Fruit fly (Drosophila melanogaster) whole organism, embryonic: ENCODE results near the gene Sec61alpha.

Experiments used
- Asciz ChIP-seq: fragments of 200-800 bp; sonication (Bioruptor generic); optimal IDR thresholded peaks from 2 replicates; lab custom pipeline; 2017; ENCODE audit warnings: missing biosample characterization, mild to moderate bottlenecking, missing genetic modification characterization, missing genetic modification reagents
- B-H1 ChIP-seq: fragments of 200-800 bp; sonication (Bioruptor generic); IDR thresholded peaks from 3 replicates; pipeline ENCODE4 v1.3.6; 2022; ENCODE audit warnings: missing biosample characterization, missing genetic modification characterization
- CG10321 ChIP-seq: fragments of 200-800 bp; sonication (Bioruptor generic); IDR thresholded peaks from 2 replicates; pipeline ENCODE4 v1.3.6; 2022; ENCODE audit warnings: missing biosample characterization, missing genetic modification characterization
- CG11560 ChIP-seq: fragments of 200-800 bp; sonication (Bioruptor generic); IDR thresholded peaks from 3 replicates; pipeline ENCODE4 v1.3.6; 2022; ENCODE audit warnings: missing biosample characterization, missing genetic modification characterization
- CG12744 ChIP-seq: fragments of 200-800 bp; sonication (Bioruptor generic); optimal IDR thresholded peaks from 2 replicates; lab custom pipeline; 2016; ENCODE audit warnings: missing biosample characterization, missing genetic modification characterization
- CG14014 ChIP-seq: fragments of 200-800 bp; sonication (Bioruptor generic); IDR thresholded peaks from 2 replicates; pipeline ENCODE4 v1.3.6; 2022; ENCODE audit warnings: missing biosample characterization, missing genetic modification characterization
- CG15269 ChIP-seq: fragments of 200-800 bp; sonication (Bioruptor generic); optimal IDR thresholded peaks from 2 replicates; lab custom pipeline; 2018; ENCODE audit warnings: missing biosample characterization, mild to moderate bottlenecking, missing genetic modification characterization, moderate library complexity
- CG1603 ChIP-seq: fragments of 200-800 bp; sonication (Bioruptor generic); optimal IDR thresholded peaks from 2 replicates; lab custom pipeline; 2019; ENCODE audit warnings: missing biosample characterization, mild to moderate bottlenecking, missing genetic modification characterization, moderate library complexity
- CG17186 ChIP-seq: fragments of 200-800 bp; sonication (Bioruptor generic); optimal IDR thresholded peaks from 3 replicates; lab custom pipeline; 2017; ENCODE audit warnings: missing biosample characterization, missing genetic modification reagents, missing genetic modification characterization
- CG17361 ChIP-seq: fragments of 200-800 bp; sonication (Bioruptor generic); IDR thresholded peaks from 3 replicates; pipeline ENCODE4 v1.3.6; 2022; ENCODE audit warnings: missing biosample characterization, missing genetic modification characterization
- CG17568 ChIP-seq: fragments of 200-800 bp; sonication (Bioruptor generic); optimal IDR thresholded peaks from 2 replicates; lab custom pipeline; 2018; ENCODE audit warnings: missing biosample characterization, mild to moderate bottlenecking, missing genetic modification characterization, moderate library complexity
- CG18011 ChIP-seq: fragments of 200-800 bp; sonication (Bioruptor generic); optimal IDR thresholded peaks from 2 replicates; lab custom pipeline; 2017; ENCODE audit warnings: missing biosample characterization, missing genetic modification characterization, mild to moderate bottlenecking, moderate library complexity, missing genotype
- CG18262 ChIP-seq: fragments of 200-800 bp; optimal IDR thresholded peaks from 3 replicates; lab custom pipeline; 2019; ENCODE audit warnings: missing biosample characterization, mild to moderate bottlenecking, missing genetic modification characterization, moderate library complexity
- CG30403 ChIP-seq: fragments of 200-800 bp; sonication (Bioruptor generic); optimal IDR thresholded peaks from 3 replicates; lab custom pipeline; 2016; ENCODE audit warnings: missing biosample characterization, missing genetic modification characterization
- CG31365 ChIP-seq: fragments of 200-800 bp; sonication (Bioruptor generic); optimal IDR thresholded peaks from 2 replicates; lab custom pipeline; 2018; ENCODE audit warnings: missing biosample characterization, mild to moderate bottlenecking, missing genetic modification characterization
- CG34376 ChIP-seq: fragments of 200-800 bp; sonication (Bioruptor generic); optimal IDR thresholded peaks from 2 replicates; lab custom pipeline; 2018; ENCODE audit warnings: missing biosample characterization, mild to moderate bottlenecking, missing genetic modification characterization
- CG5180 ChIP-seq: fragments of 200-800 bp; sonication (Bioruptor generic); optimal IDR thresholded peaks from 3 replicates; lab custom pipeline; 2017; ENCODE audit warnings: missing biosample characterization, missing genetic modification characterization, mild to moderate bottlenecking, moderate library complexity, missing genetic modification reagents
- CG6254 ChIP-seq: fragments of 200-800 bp; sonication (Bioruptor generic); optimal IDR thresholded peaks from 3 replicates; lab custom pipeline; 2017; ENCODE audit warnings: mild to moderate bottlenecking, missing biosample characterization, missing genetic modification reagents, missing genetic modification characterization
- CG6689 ChIP-seq: fragments of 200-800 bp; sonication (Bioruptor generic); IDR thresholded peaks from 2 replicates; pipeline ENCODE4 v1.3.6; 2022; ENCODE audit warnings: missing biosample characterization, missing genetic modification characterization
- CG7372 ChIP-seq: fragments of 200-800 bp; sonication (Bioruptor generic); IDR thresholded peaks from 2 replicates; pipeline ENCODE4 v1.3.6; 2022; ENCODE audit warnings: missing biosample characterization, missing genetic modification characterization
- CG7928 ChIP-seq: fragments of 200-800 bp; sonication (Bioruptor generic); optimal IDR thresholded peaks from 2 replicates; lab custom pipeline; 2017; ENCODE audit warnings: missing biosample characterization, mild to moderate bottlenecking, missing genetic modification characterization
- CG7963 ChIP-seq: fragments of 200-800 bp; sonication (Bioruptor generic); IDR thresholded peaks from 3 replicates; pipeline ENCODE4 v1.3.6; 2022; ENCODE audit warnings: missing biosample characterization, missing genetic modification characterization; ENCODE audit not compliant: partially characterized antibody
- CG8924 ChIP-seq: fragments of 200-800 bp; optimal IDR thresholded peaks from 3 replicates; lab custom pipeline; 2019; ENCODE audit warnings: missing biosample characterization, mild to moderate bottlenecking, missing genetic modification characterization, moderate library complexity
- CG9215 ChIP-seq: fragments of 200-800 bp; sonication (Bioruptor generic); IDR thresholded peaks from 2 replicates; pipeline ENCODE4 v1.3.6; 2022; ENCODE audit warnings: missing biosample characterization, missing genetic modification characterization
- Dek ChIP-seq: fragments of 200-800 bp; sonication (Bioruptor generic); optimal IDR thresholded peaks from 3 replicates; lab custom pipeline; 2019; ENCODE audit warnings: missing biosample characterization, mild to moderate bottlenecking, missing genetic modification characterization, moderate library complexity
- Gsc ChIP-seq: fragments of 200-800 bp; sonication (Bioruptor generic); IDR thresholded peaks from 2 replicates; pipeline ENCODE4 v1.3.6; 2022; ENCODE audit warnings: missing biosample characterization, missing genetic modification characterization
- Hey ChIP-seq: fragments of 200-800 bp; sonication (Bioruptor generic); optimal IDR thresholded peaks from 3 replicates; lab custom pipeline; 2018; ENCODE audit warnings: missing biosample characterization, mild to moderate bottlenecking, missing genetic modification characterization
- Hmr ChIP-seq: fragments of 200-800 bp; sonication (Bioruptor generic); optimal IDR thresholded peaks from 3 replicates; lab custom pipeline; 2017; ENCODE audit warnings: mild to moderate bottlenecking, missing biosample characterization, missing genetic modification reagents, missing genetic modification characterization
- NK7.1 ChIP-seq: fragments of 200-800 bp; sonication (Bioruptor generic); optimal IDR thresholded peaks from 3 replicates; lab custom pipeline; 2016; ENCODE audit warnings: missing biosample characterization, missing genetic modification characterization
- Oaz ChIP-seq: fragments of 200-800 bp; sonication (Bioruptor generic); IDR thresholded peaks from 2 replicates; pipeline ENCODE4 v1.3.6; 2022; ENCODE audit warnings: missing biosample characterization, missing genetic modification characterization
- PHDP ChIP-seq: fragments of 200-800 bp; sonication (Bioruptor generic); optimal IDR thresholded peaks from 3 replicates; lab custom pipeline; 2018; ENCODE audit warnings: missing biosample characterization, mild to moderate bottlenecking, missing genetic modification characterization, moderate library complexity
- ap ChIP-seq: fragments of 200-800 bp; sonication (Bioruptor generic); IDR thresholded peaks from 2 replicates; pipeline ENCODE4 v1.3.6; 2022; ENCODE audit warnings: missing biosample characterization, missing genetic modification characterization
- btn ChIP-seq: fragments of 200-800 bp; sonication (Bioruptor generic); optimal IDR thresholded peaks from 2 replicates; lab custom pipeline; 2016; ENCODE audit warnings: missing biosample characterization, missing genetic modification characterization
- caup ChIP-seq: fragments of 200-800 bp; sonication (Bioruptor generic); optimal IDR thresholded peaks from 3 replicates; lab custom pipeline; 2017; ENCODE audit warnings: missing biosample characterization, mild to moderate bottlenecking, missing genetic modification characterization, moderate library complexity; ENCODE audit not compliant: severe bottlenecking
- cg ChIP-seq: fragments of 200-800 bp; sonication (Bioruptor generic); optimal IDR thresholded peaks from 3 replicates; lab custom pipeline; 2019; ENCODE audit warnings: missing biosample characterization, mild to moderate bottlenecking, missing genetic modification characterization, moderate library complexity
- dysf ChIP-seq: fragments of 200-800 bp; sonication (Bioruptor generic); IDR thresholded peaks from 3 replicates; pipeline ENCODE4 v1.3.6; 2022; ENCODE audit warnings: missing biosample characterization, missing genetic modification characterization
- en ChIP-seq: fragments of 200-800 bp; sonication (Bioruptor generic); optimal IDR thresholded peaks from 2 replicates; lab custom pipeline; 2016; ENCODE audit warnings: missing biosample characterization, missing genetic modification characterization
- fd102C ChIP-seq: fragments of 200-800 bp; sonication (Bioruptor generic); optimal IDR thresholded peaks from 2 replicates; lab custom pipeline; 2018; ENCODE audit warnings: missing biosample characterization, mild to moderate bottlenecking, missing genetic modification characterization, moderate library complexity
- inv ChIP-seq: fragments of 200-800 bp; sonication (Bioruptor generic); IDR thresholded peaks from 2 replicates; pipeline ENCODE4 v1.3.6; 2022; ENCODE audit warnings: missing biosample characterization, missing genetic modification characterization; ENCODE audit not compliant: partially characterized antibody
- mld ChIP-seq: fragments of 200-800 bp; sonication (Bioruptor generic); IDR thresholded peaks from 3 replicates; pipeline ENCODE4 v1.3.6; 2022; ENCODE audit warnings: missing biosample characterization, missing genetic modification characterization; ENCODE audit not compliant: partially characterized antibody
- p53 ChIP-seq: fragments of 200-800 bp; sonication (Bioruptor generic); optimal IDR thresholded peaks from 2 replicates; lab custom pipeline; 2016; ENCODE audit warnings: missing biosample characterization, missing genetic modification characterization
- prd ChIP-seq, 3 experiments: fragments of >200 bp in 2 of 3; fragments of 200-800 bp in 1 of 3; sonication (Bioruptor generic) in 1 of 3; optimal IDR thresholded peaks in 2 of 3; IDR thresholded peaks in 1 of 3; 2 replicates in 2 of 3; 3 replicates in 1 of 3; pipeline versions ENCODE4 v1.3.6 to Lab custom; 2017 to 2022; ENCODE audit warnings: missing biosample characterization in 1 of 3, missing genetic modification characterization in 1 of 3
- schlank ChIP-seq: fragments of 200-800 bp; sonication (Bioruptor generic); optimal IDR thresholded peaks from 2 replicates; lab custom pipeline; 2018; ENCODE audit warnings: missing biosample characterization, mild to moderate bottlenecking, missing genetic modification characterization
- tap ChIP-seq: fragments of 200-800 bp; optimal IDR thresholded peaks from 3 replicates; lab custom pipeline; 2019; ENCODE audit warnings: missing biosample characterization, mild to moderate bottlenecking, missing genetic modification characterization, moderate library complexity
- trh ChIP-seq: fragments of 200-800 bp; sonication (Bioruptor generic); optimal IDR thresholded peaks from 2 replicates; lab custom pipeline; 2016; ENCODE audit warnings: missing biosample characterization, missing genetic modification characterization
- unc-4 ChIP-seq: fragments of 200-800 bp; sonication (Bioruptor generic); IDR thresholded peaks from 2 replicates; pipeline ENCODE4 v1.3.6; 2022; ENCODE audit warnings: missing biosample characterization, missing genetic modification characterization; ENCODE audit not compliant: partially characterized antibody
- wor ChIP-seq: fragments of 200-800 bp; sonication (Bioruptor generic); IDR thresholded peaks from 2 replicates; pipeline ENCODE4 v1.3.6; 2022; ENCODE audit warnings: missing biosample characterization, missing genetic modification characterization

Gene Sec61alpha

DNA sequence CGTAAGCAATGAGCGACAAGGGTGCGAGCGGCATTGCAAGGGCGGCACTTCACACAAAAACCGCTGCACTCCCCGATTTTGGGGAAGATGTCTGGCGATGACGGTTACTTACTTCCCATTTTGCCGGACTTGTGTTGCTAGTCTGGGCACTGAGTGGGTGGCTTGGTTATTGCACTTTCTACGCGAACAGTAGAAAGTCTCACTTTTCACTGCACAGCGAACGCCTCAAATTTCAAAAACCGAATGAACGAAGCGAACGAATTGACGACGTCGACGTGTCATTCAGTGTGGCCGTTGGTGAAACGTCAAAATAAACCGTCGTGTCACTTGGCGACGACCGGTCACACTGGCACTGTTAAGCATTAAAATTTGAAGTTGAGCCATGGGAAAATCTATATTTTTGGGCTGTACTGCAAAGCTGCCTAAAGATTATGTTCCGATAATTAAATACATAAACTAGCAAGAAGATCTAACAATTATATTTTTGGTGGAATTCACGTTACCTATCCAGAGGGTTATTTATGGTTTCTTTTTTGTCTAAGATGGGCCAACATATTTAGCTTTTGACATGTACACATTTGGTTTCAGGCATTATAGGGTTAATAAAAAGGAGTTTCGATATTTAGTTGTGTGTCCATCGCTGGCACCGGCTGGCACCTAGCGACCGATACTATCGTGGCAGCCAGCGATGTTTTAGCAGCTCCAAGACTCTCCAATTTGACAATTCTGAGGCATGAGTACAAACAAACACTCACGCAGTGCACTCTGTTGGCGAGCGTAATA is at the start of gene Sec61alpha, which contains the start of gene Daxx (continued):
- TF ChIP-seq caup: peak; percentile 65
- TF ChIP-seq Dek (tag; lab: Kevin White, UChicago): peak; percentile 87
- TF ChIP-seq schlank (tag; lab: Kevin White, UChicago): peak; percentile 40
- peak; percentile 88 for TF ChIP-seq dysf (GFP tag; lab: Robert Waterston, UW)
- peak; percentile 33 for TF ChIP-seq tap
- TF ChIP-seq CG17361 (GFP tag; lab: Robert Waterston, UW): peak; percentile 83
- peak; percentile 66 for TF ChIP-seq en (GFP tag; lab: Kevin White, UChicago)
- TF ChIP-seq CG15269: peak; percentile 84
- TF ChIP-seq NK7.1 (GFP tag; lab: Kevin White, UChicago): peak; percentile 68
- no peak for TF ChIP-seq prd (optimal IDR thresholded peaks at IDR 0.05; lab: Kevin White, UChicago)
- peak; percentile 89 for TF ChIP-seq prd (GFP tag; IDR thresholded peaks at IDR 0.05; lab: Robert Waterston, UW)
- TF ChIP-seq Gsc (GFP tag; lab: Robert Waterston, UW): no peak
- peak; percentile 93 for TF ChIP-seq CG30403 (GFP tag; lab: Kevin White, UChicago)
- TF ChIP-seq cg (GFP tag; lab: Kevin White, UChicago): no peak
- TF ChIP-seq trh: peak; percentile 65
- TF ChIP-seq CG31365: no peak
- TF ChIP-seq CG14014: peak; percentile 86
- TF ChIP-seq unc-4 (GFP tag; lab: Robert Waterston, UW): peak; percentile 98
- TF ChIP-seq CG7372: peak; percentile 86
- TF ChIP-seq ap: peak; percentile 57; the same call in 1 of the 2 replicates
- TF ChIP-seq p53 (GFP tag; lab: Kevin White, UChicago): peak; percentile 84
- peak; percentile 63 for TF ChIP-seq CG34376 (GFP tag; lab: Kevin White, UChicago)
- peak; percentile 76 for TF ChIP-seq CG8924 (tag; lab: Kevin White, UChicago)
- peak; percentile 62; the same call in 2 of the 3 replicates for TF ChIP-seq CG11560 (tag; lab: Robert Waterston, UW)
- peak; percentile 78 for TF ChIP-seq CG12744 (GFP tag; lab: Kevin White, UChicago)
- no peak for TF ChIP-seq CG6254 (GFP tag; lab: Kevin White, UChicago)
- TF ChIP-seq CG1603 (tag; lab: Kevin White, UChicago): peak; percentile 54
- peak; percentile 46; the same call in 1 of the 2 replicates for TF ChIP-seq CG10321 (GFP tag; lab: Robert Waterston, UW)
- TF ChIP-seq CG17186 (GFP tag; lab: Kevin White, UChicago): peak; percentile 79
- TF ChIP-seq PHDP: peak; percentile 84
- TF ChIP-seq CG5180: no peak
- peak; percentile 59 for TF ChIP-seq wor (GFP tag; lab: Robert Waterston, UW)
- peak; percentile 100 for TF ChIP-seq inv (GFP tag; lab: Robert Waterston, UW)
- TF ChIP-seq CG7963 (GFP tag; lab: Robert Waterston, UW): peak; percentile 100
- peak; percentile 20 for TF ChIP-seq btn (GFP tag; lab: Kevin White, UChicago)
- TF ChIP-seq Asciz (GFP tag; lab: Kevin White, UChicago): peak; percentile 53
- no peak for TF ChIP-seq Hey (tag; lab: Kevin White, UChicago)
- TF ChIP-seq mld: peak; percentile 100
- peak; percentile 73 for TF ChIP-seq CG18262 (tag; lab: Kevin White, UChicago)
- TF ChIP-seq CG17568: peak; percentile 70
- TF ChIP-seq fd102C (GFP tag; lab: Kevin White, UChicago): no peak
- peak; percentile 75 for TF ChIP-seq B-H1 (GFP tag; lab: Robert Waterston, UW)
- peak; percentile 82 for TF ChIP-seq CG6689 (GFP tag; lab: Robert Waterston, UW)
- TF ChIP-seq Oaz (GFP tag; lab: Robert Waterston, UW): peak; percentile 62
- TF ChIP-seq CG9215: peak; percentile 88
- TF ChIP-seq Hmr (GFP tag; lab: Kevin White, UChicago): peak; percentile 91
- peak; percentile 95 for TF ChIP-seq CG18011 (GFP tag; lab: Kevin White, UChicago)
- peak; percentile 41 for TF ChIP-seq CG7928 (GFP tag; lab: Kevin White, UChicago)
